Worm (Caenorhabditis elegans): Measurements from ENCODE around the gene eol-1.

DNA sequence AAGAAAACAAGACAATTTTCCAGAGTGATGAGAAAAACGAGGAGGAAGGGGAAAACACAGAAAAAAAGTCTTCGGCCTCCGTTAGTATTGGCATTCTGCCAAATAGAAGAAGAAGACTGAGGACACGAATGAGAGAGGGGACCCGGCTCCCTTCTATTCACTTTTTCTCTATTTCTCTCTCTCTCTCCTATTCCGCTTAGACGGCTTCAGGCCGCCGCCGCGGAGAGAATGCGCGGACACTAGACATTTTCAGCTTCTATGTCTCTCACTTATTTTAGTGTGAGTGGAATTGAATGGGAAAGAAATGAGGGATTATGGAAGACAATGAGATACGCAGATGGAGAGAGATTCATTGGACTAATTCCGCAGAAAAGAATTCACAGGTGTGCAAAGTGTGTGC lies 26.1 kb upstream of the eol-1 start:
- no peak for TF ChIP-seq nhr-23 (tag; optimal IDR thresholded peaks at IDR 0.05)
- TF ChIP-seq dmd-4 (tag; optimal IDR thresholded peaks at IDR 0.05) = no peak
- TF ChIP-seq blmp-1 (tag; optimal IDR thresholded peaks at IDR 0.05; ENCODE audit: insufficient read depth) = no peak
- TF ChIP-seq nhr-6 (tag; optimal IDR thresholded peaks at IDR 0.05) = no peak
- TF ChIP-seq crh-2 (tag; optimal IDR thresholded peaks at IDR 0.05) = no peak
- no peak for TF ChIP-seq nhr-25 (tag; optimal IDR thresholded peaks at IDR 0.05)
- peak in 1 of 2 experiments; percentile 22 for TF ChIP-seq lsy-2 (tag; optimal IDR thresholded peaks at IDR 0.05)
- no peak for TF ChIP-seq ceh-16 (tag; optimal IDR thresholded peaks at IDR 0.05)
- no peak for TF ChIP-seq ceh-82 (tag; optimal IDR thresholded peaks at IDR 0.05)
- no peak for TF ChIP-seq alr-1 (tag; optimal IDR thresholded peaks at IDR 0.05)
- no peak for TF ChIP-seq elt-3 (tag; optimal IDR thresholded peaks at IDR 0.05)
- no peak for TF ChIP-seq ztf-11 (tag; optimal IDR thresholded peaks at IDR 0.05)
- no peak for TF ChIP-seq F13H6.1 (tag; optimal IDR thresholded peaks at IDR 0.05)
- no peak for TF ChIP-seq unc-62 (GFP tag; optimal IDR thresholded peaks at IDR 0.05)

Data from whole organism, L2 larva.